Fruit fly (Drosophila melanogaster) whole organism: ENCODE measurements around the gene JTBR.

ENCODE experiments used
- pan ChIP-seq: fragments of >200 bp; optimal IDR thresholded peaks from 2 replicates; lab custom pipeline; 2017
- psq ChIP-seq: fragments of >200 bp; optimal IDR thresholded peaks from 2 replicates; lab custom pipeline; 2017

DNA sequence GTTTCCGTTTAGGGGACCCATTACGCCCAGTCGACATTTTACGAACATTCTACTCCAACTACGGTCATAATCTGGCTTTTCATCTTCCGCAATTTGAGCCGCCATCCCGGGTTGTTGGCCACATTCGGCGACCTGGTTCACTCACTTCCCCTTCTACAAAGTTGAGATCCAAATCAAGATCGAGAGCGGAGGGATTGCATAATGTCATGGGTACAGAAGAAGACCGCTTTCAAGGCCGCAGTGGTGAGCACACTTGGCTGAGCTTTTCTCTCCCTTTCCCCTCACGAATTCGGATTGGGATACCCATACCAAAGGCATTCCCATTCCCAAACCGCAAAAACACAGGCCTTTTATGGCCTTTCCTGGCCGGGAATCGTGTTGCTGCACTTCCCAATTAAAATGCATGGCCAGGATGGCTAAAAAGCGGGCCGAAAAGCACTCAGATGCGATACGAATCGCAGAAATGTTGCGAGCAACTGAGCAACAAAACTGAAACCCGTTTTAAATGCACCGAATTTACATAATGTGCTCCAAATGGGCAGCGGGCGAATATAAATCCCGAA lies 25.2 kb upstream of the JTBR start:
- TF ChIP-seq pan (lab: Kevin White, UChicago) (no peak), psq (lab: Kevin White, UChicago) (no peak)
